Worm (Caenorhabditis elegans) whole organism, L4/young adult: ENCODE measurements around the gene F41F3.1.

Experiments used
- W03F9.2 ChIP-seq: fragments of 150-350 bp; optimal IDR thresholded peaks from 2 replicates; lab custom pipeline; 2014; ENCODE audit warnings: missing biosample characterization, missing genetic modification characterization
- dao-5 ChIP-seq: sonication (generic microtip); optimal IDR thresholded peaks from 2 replicates; lab custom pipeline; 2016; ENCODE audit warnings: missing genotype, missing genetic modification characterization, moderate library complexity, missing compliant biosample characterization
- him-1 ChIP-seq: sonication (generic microtip); optimal IDR thresholded peaks from 2 replicates; lab custom pipeline; 2016; ENCODE audit warnings: missing genotype, missing genetic modification reagents, missing genetic modification characterization, missing compliant biosample characterization

ce11 chrV:4672487-4672886 is 18.1 kb downstream of the F41F3.1 start, which contains the start of gene K03B4.9:
- no peak for TF ChIP-seq him-1
- TF ChIP-seq W03F9.2: no peak
- TF ChIP-seq dao-5 (tag; lab: Kevin White, UChicago): no peak
